ENCODE assay signal across 1 worm cellular context in genomic region chrIII:8685590-8686240, ce11.
TF ChIP-seq lines count a peak whose summit lies in the region.

No protein-coding gene starts in this region.

TF ChIP-seq in whole organism, L4 larva, 104 proteins besides CTCF, POLR2A, EP300 and RAD21 (continued from another document):
- TF ChIP-seq unc-130 (GFP tag; optimal IDR thresholded peaks at IDR 0.05; lab: Kevin White, UChicago) (no peak), ceh-62 (tag; optimal IDR thresholded peaks at IDR 0.05; lab: Kevin White, UChicago) (no peak), F37D6.2 (tag; optimal IDR thresholded peaks at IDR 0.05; lab: Kevin White, UChicago) (no peak), sdz-12 (GFP tag; optimal IDR thresholded peaks at IDR 0.05; lab: Kevin White, UChicago) (no peak), daf-19 (GFP tag; conservative IDR thresholded peaks at IDR 0.05; lab: Robert Waterston, UW) (no peak), nhr-77 (tag; optimal IDR thresholded peaks at IDR 0.05; lab: Kevin White, UChicago) (no peak), zfp-2 (tag; optimal IDR thresholded peaks at IDR 0.05; lab: Kevin White, UChicago) (no peak), tra-1 (GFP tag; IDR thresholded peaks at IDR 0.05; lab: Robert Waterston, UW) (no peak), hmg-1.1 (GFP tag; IDR thresholded peaks at IDR 0.05; lab: Robert Waterston, UW) (no peak), ceh-20 (GFP tag; IDR thresholded peaks at IDR 0.05; lab: Robert Waterston, UW) (no peak), R02D3.7 (tag; optimal IDR thresholded peaks at IDR 0.05; lab: Kevin White, UChicago) (no peak), pha-4 (GFP tag; IDR thresholded peaks at IDR 0.05; lab: Robert Waterston, UW) (peak; percentile 69; the same call in 1 of the 2 replicates), pha-4 (tag; optimal IDR thresholded peaks at IDR 0.05; lab: Kevin White, UChicago) (no peak), nhr-48 (tag; optimal IDR thresholded peaks at IDR 0.05; lab: Kevin White, UChicago) (peak; percentile 45), aly-2 (tag; optimal IDR thresholded peaks at IDR 0.05; lab: Kevin White, UChicago) (no peak)
TF ChIP-seq in whole organism, L4 larva: peak in this region for 22.
